Fruit fly (Drosophila melanogaster) whole organism, pupa: ENCODE results near the gene CG6154.
A peak's percentile ranks its signal among the peaks of the same experiment; 100 is the strongest.

Source experiments
- CG10348 ChIP-seq: fragments of 200-800 bp; sonication (Bioruptor generic); IDR thresholded peaks from 2 replicates; pipeline ENCODE4 v1.3.6; 2022; ENCODE audit warnings: missing biosample characterization, missing genetic modification characterization
- CG12605 ChIP-seq: fragments of 200-800 bp; sonication (Bioruptor generic); IDR thresholded peaks from 2 replicates; pipeline ENCODE4 v1.3.6; 2022; ENCODE audit warnings: missing biosample characterization, missing genetic modification characterization
- CG13204 ChIP-seq: fragments of 200-800 bp; sonication (Bioruptor generic); optimal IDR thresholded peaks from 2 replicates; lab custom pipeline; 2018; ENCODE audit warnings: missing biosample characterization, mild to moderate bottlenecking, missing genetic modification characterization, moderate library complexity
- CG14655 ChIP-seq: fragments of 200-800 bp; sonication (Bioruptor generic); optimal IDR thresholded peaks from 3 replicates; lab custom pipeline; 2017; ENCODE audit warnings: mild to moderate bottlenecking, missing biosample characterization, missing genetic modification reagents, missing genetic modification characterization
- CG15710 ChIP-seq: fragments of 200-800 bp; sonication (Bioruptor generic); optimal IDR thresholded peaks from 2 replicates; lab custom pipeline; 2018; ENCODE audit warnings: missing biosample characterization, mild to moderate bottlenecking, missing genetic modification characterization, moderate library complexity
- CG17806 ChIP-seq: fragments of 200-800 bp; sonication (Bioruptor generic); optimal IDR thresholded peaks from 2 replicates; lab custom pipeline; 2018; ENCODE audit warnings: missing biosample characterization, mild to moderate bottlenecking, missing genetic modification characterization, moderate library complexity
- CG32121 ChIP-seq: fragments of 200-800 bp; sonication (Bioruptor generic); IDR thresholded peaks from 2 replicates; pipeline ENCODE4 v1.3.6; 2022; ENCODE audit warnings: missing biosample characterization, missing genetic modification characterization
- CG34367 ChIP-seq: fragments of 200-800 bp; sonication (Bioruptor generic); optimal IDR thresholded peaks from 2 replicates; lab custom pipeline; 2018; ENCODE audit warnings: missing biosample characterization, mild to moderate bottlenecking, missing genetic modification characterization
- CG4496 ChIP-seq: fragments of 200-800 bp; sonication (Bioruptor generic); IDR thresholded peaks from 3 replicates; pipeline ENCODE4 v1.3.6; 2022; ENCODE audit warnings: missing biosample characterization, missing genetic modification characterization
- CG8159 ChIP-seq: fragments of 200-800 bp; sonication (Bioruptor generic); optimal IDR thresholded peaks from 3 replicates; lab custom pipeline; 2018; ENCODE audit warnings: missing biosample characterization, mild to moderate bottlenecking, missing genetic modification characterization, moderate library complexity
- CG8301 ChIP-seq: fragments of 200-800 bp; sonication (Bioruptor generic); optimal IDR thresholded peaks from 2 replicates; lab custom pipeline; 2018; ENCODE audit warnings: missing biosample characterization, mild to moderate bottlenecking, missing genetic modification characterization
- CG9948 ChIP-seq: fragments of 200-800 bp; sonication (Bioruptor generic); optimal IDR thresholded peaks from 2 replicates; lab custom pipeline; 2018; ENCODE audit warnings: missing biosample characterization, mild to moderate bottlenecking, missing genetic modification characterization, moderate library complexity
- D1 ChIP-seq: fragments of 200-800 bp; sonication (Bioruptor generic); optimal IDR thresholded peaks from 2 replicates; lab custom pipeline; 2018; ENCODE audit warnings: missing biosample characterization, mild to moderate bottlenecking, missing genetic modification characterization, moderate library complexity
- EcR ChIP-seq: fragments of 200-800 bp; sonication (Bioruptor generic); optimal IDR thresholded peaks from 3 replicates; lab custom pipeline; 2019; ENCODE audit warnings: missing biosample characterization, missing genetic modification characterization, mild to moderate bottlenecking, moderate library complexity, missing genetic modification reagents
- Ets98B ChIP-seq: fragments of 200-800 bp; sonication (Bioruptor generic); IDR thresholded peaks from 2 replicates; pipeline ENCODE4 v1.3.6; 2022; ENCODE audit warnings: missing biosample characterization, missing genetic modification characterization
- Pif1A ChIP-seq: fragments of 200-800 bp; sonication (Bioruptor generic); optimal IDR thresholded peaks from 3 replicates; lab custom pipeline; 2016; ENCODE audit warnings: missing biosample characterization, missing genetic modification characterization
- Pif1B ChIP-seq: fragments of 200-800 bp; sonication (Bioruptor generic); optimal IDR thresholded peaks from 3 replicates; lab custom pipeline; 2016; ENCODE audit warnings: missing biosample characterization, missing genetic modification characterization
- Snoo ChIP-seq: fragments of 200-800 bp; sonication (Bioruptor generic); optimal IDR thresholded peaks from 3 replicates; lab custom pipeline; 2017; ENCODE audit warnings: missing biosample characterization, mild to moderate bottlenecking, missing genetic modification characterization, inconsistent platforms
- fd96Ca ChIP-seq: fragments of 200-800 bp; sonication (Bioruptor generic); IDR thresholded peaks from 3 replicates; pipeline ENCODE4 v1.3.6; 2022; ENCODE audit warnings: missing biosample characterization, missing genetic modification characterization
- gl ChIP-seq: fragments of 200-800 bp; sonication (Bioruptor generic); optimal IDR thresholded peaks from 2 replicates; lab custom pipeline; 2018; ENCODE audit warnings: missing biosample characterization, mild to moderate bottlenecking, missing genetic modification characterization
- rn ChIP-seq: fragments of 200-800 bp; sonication (Bioruptor generic); IDR thresholded peaks from 2 replicates; pipeline ENCODE4 v1.3.6; 2022; ENCODE audit warnings: missing biosample characterization, missing genetic modification characterization

CG6154 gene

dm6 chr3R:26228026-26228635 is 34.3 kb upstream of the CG6154 start:
- TF ChIP-seq CG12605 = no peak
- TF ChIP-seq fd96Ca = no peak
- no peak for TF ChIP-seq CG10348 (GFP tag; lab: Robert Waterston, UW)
- no peak for TF ChIP-seq Ets98B
- TF ChIP-seq CG14655 = no peak
- no peak for TF ChIP-seq CG34367 (tag; lab: Kevin White, UChicago)
- no peak for TF ChIP-seq Pif1B (GFP tag; lab: Kevin White, UChicago)
- no peak for TF ChIP-seq CG8159 (tag; lab: Kevin White, UChicago)
- TF ChIP-seq CG4496 (GFP tag; lab: Robert Waterston, UW) = no peak
- no peak for TF ChIP-seq Pif1A (GFP tag; lab: Kevin White, UChicago)
- TF ChIP-seq EcR (GFP tag; lab: Kevin White, UChicago) = no peak
- TF ChIP-seq CG17806 = no peak
- TF ChIP-seq CG15710 (tag; lab: Kevin White, UChicago) = no peak
- no peak for TF ChIP-seq CG9948

dm6 chr3R:26230016-26230415 is 32.4 kb upstream of the CG6154 start, which contains the start of gene CG12290:
Gene CG12290 (plus strand): TSS chr3R:26230248.
- TF ChIP-seq Pif1A (GFP tag; lab: Kevin White, UChicago) = peak; percentile 53
- no peak for TF ChIP-seq gl (tag; lab: Kevin White, UChicago)
- no peak for TF ChIP-seq D1 (tag; lab: Kevin White, UChicago)
- TF ChIP-seq CG9948 = no peak
- peak; percentile 32 for TF ChIP-seq Snoo (tag; lab: Kevin White, UChicago)
- TF ChIP-seq Ets98B = peak; percentile 81
- peak; percentile 84 for TF ChIP-seq CG13204 (GFP tag; lab: Kevin White, UChicago)
- no peak for TF ChIP-seq rn (GFP tag; lab: Robert Waterston, UW)
- TF ChIP-seq CG4496 (GFP tag; lab: Robert Waterston, UW) = peak; percentile 87; the same call in 2 of the 3 replicates
- TF ChIP-seq CG14655 = no peak
- peak; percentile 7 for TF ChIP-seq CG15710 (tag; lab: Kevin White, UChicago)
- peak; percentile 39 for TF ChIP-seq Pif1B (GFP tag; lab: Kevin White, UChicago)
- peak; percentile 4 for TF ChIP-seq EcR (GFP tag; lab: Kevin White, UChicago)
- TF ChIP-seq CG34367 (tag; lab: Kevin White, UChicago) = no peak
- TF ChIP-seq CG8301 (tag; lab: Kevin White, UChicago) = peak; percentile 19
- TF ChIP-seq CG32121 (GFP tag; lab: Robert Waterston, UW) = peak; percentile 76; the same call in 1 of the 2 replicates
- TF ChIP-seq CG17806 = no peak
- 0 out of 2 replicates have a peak, but pooled peaks have one; percentile 57 for TF ChIP-seq CG12605
- TF ChIP-seq CG10348 (GFP tag; lab: Robert Waterston, UW) = no peak
- no peak for TF ChIP-seq CG8159 (tag; lab: Kevin White, UChicago)
- peak; percentile 84 for TF ChIP-seq fd96Ca

- TF ChIP-seq D1 (tag; lab: Kevin White, UChicago) (no peak), CG32121 (GFP tag; lab: Robert Waterston, UW) (peak; percentile 36; the same call in 1 of the 2 replicates), Pif1A (GFP tag; lab: Kevin White, UChicago) (peak; percentile 13), Ets98B (peak; percentile 45; the same call in 1 of the 2 replicates), CG17806 (peak; percentile 5), CG14655 (peak; percentile 17), gl (tag; lab: Kevin White, UChicago) (no peak), CG34367 (tag; lab: Kevin White, UChicago) (no peak), Snoo (tag; lab: Kevin White, UChicago) (peak; percentile 37), CG8159 (tag; lab: Kevin White, UChicago) (no peak), CG15710 (tag; lab: Kevin White, UChicago) (no peak), EcR (GFP tag; lab: Kevin White, UChicago) (no peak), CG8301 (tag; lab: Kevin White, UChicago) (peak; percentile 30), CG12605 (no peak), CG13204 (GFP tag; lab: Kevin White, UChicago) (no peak), rn (GFP tag; lab: Robert Waterston, UW) (no peak), CG4496 (GFP tag; lab: Robert Waterston, UW) (peak; percentile 71), CG10348 (GFP tag; lab: Robert Waterston, UW) (no peak)
- TF ChIP-seq, all 21 proteins: peak for 8
Observed at dm6 chr3R:26235034-26235433, 27.4 kb upstream of the CG6154 start.

- TF ChIP-seq fd96Ca (no peak), Pif1A (GFP tag; lab: Kevin White, UChicago) (no peak), CG8159 (tag; lab: Kevin White, UChicago) (no peak), Ets98B (no peak), CG15710 (tag; lab: Kevin White, UChicago) (no peak), CG10348 (GFP tag; lab: Robert Waterston, UW) (no peak), Pif1B (GFP tag; lab: Kevin White, UChicago) (no peak), D1 (tag; lab: Kevin White, UChicago) (no peak), CG8301 (tag; lab: Kevin White, UChicago) (no peak)
Observed at dm6 chr3R:26237496-26237895, 25.0 kb upstream of the CG6154 start.

DNA sequence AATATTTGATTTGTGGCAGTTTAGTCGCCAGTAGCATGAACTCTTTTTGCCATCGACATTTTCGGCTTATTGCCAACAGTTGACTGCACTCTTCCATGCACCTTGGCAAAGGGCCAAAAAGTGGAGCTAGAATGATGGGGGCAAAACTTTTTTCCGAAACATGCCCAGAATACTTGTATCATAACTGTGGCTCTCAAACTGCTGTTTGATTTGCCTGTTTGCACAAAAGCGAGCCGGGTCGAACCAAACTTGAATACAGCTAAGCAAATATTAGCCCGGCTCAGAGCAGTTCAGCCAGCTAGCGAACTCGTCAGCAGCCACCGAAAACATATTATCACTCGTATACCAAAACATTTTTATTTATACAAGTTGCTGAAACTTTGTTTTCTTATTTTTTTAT is 23.5 kb upstream of the CG6154 start:
- TF ChIP-seq CG8159 (tag; lab: Kevin White, UChicago) (no peak), CG9948 (no peak), Ets98B (no peak), D1 (tag; lab: Kevin White, UChicago) (no peak), CG8301 (tag; lab: Kevin White, UChicago) (no peak), CG14655 (no peak), Snoo (tag; lab: Kevin White, UChicago) (no peak), CG32121 (GFP tag; lab: Robert Waterston, UW) (no peak), CG12605 (no peak), rn (GFP tag; lab: Robert Waterston, UW) (no peak), CG17806 (no peak), CG34367 (tag; lab: Kevin White, UChicago) (no peak), CG15710 (tag; lab: Kevin White, UChicago) (no peak), CG13204 (GFP tag; lab: Kevin White, UChicago) (no peak)
